Worm (Caenorhabditis elegans) whole organism, young adult: ENCODE data around the gene F08B4.8.

Source experiments
- D2030.7 ChIP-seq: fragments of 200-800 bp; sonication (Bioruptor generic); IDR thresholded peaks from 2 replicates; pipeline ENCODE4 v1.3.6; 2022; ENCODE audit warnings: missing genetic modification reagents, missing genetic modification characterization, missing compliant biosample characterization
- F10E7.11 ChIP-seq: sonication (generic microtip); optimal IDR thresholded peaks from 2 replicates; lab custom pipeline; 2017; ENCODE audit warnings: mild to moderate bottlenecking, missing genetic modification characterization, moderate library complexity, missing compliant biosample characterization
- F49E8.2 ChIP-seq: sonication (generic microtip); optimal IDR thresholded peaks from 3 replicates; lab custom pipeline; 2017; ENCODE audit warnings: missing genetic modification characterization, mild to moderate bottlenecking, missing compliant biosample characterization, antibody characterized with exemption, moderate library complexity; ENCODE audit not compliant: insufficient read depth
- T26A5.8 ChIP-seq: sonication (generic microtip); optimal IDR thresholded peaks from 2 replicates; lab custom pipeline; 2016; ENCODE audit warnings: missing genetic modification characterization, missing compliant biosample characterization
- Y53G8AR.9 ChIP-seq: fragments of 200-800 bp; sonication (Bioruptor generic); conservative IDR thresholded peaks from 2 replicates; pipeline ENCODE4 v1.3.6; 2022; ENCODE audit warnings: missing genetic modification reagents, missing genetic modification characterization, missing compliant biosample characterization
- ama-1 ChIP-seq, 3 experiments: fragments of 150-350 bp in 1 of 3; sonication (generic microtip) in 2 of 3; optimal IDR thresholded peaks; 2 replicates each; lab custom pipeline; 2014 to 2018; ENCODE audit warnings: missing biosample characterization in 2 of 3, missing genetic modification characterization in 2 of 3, missing genetic modification reagents in 2 of 3
- bed-1 ChIP-seq: fragments of 200-800 bp; sonication (Bioruptor generic); IDR thresholded peaks from 2 replicates; pipeline ENCODE4 v1.3.6; 2022; ENCODE audit warnings: missing genetic modification reagents, missing genetic modification characterization, missing compliant biosample characterization
- cebp-1 ChIP-seq, 2 experiments: fragments of 200-800 bp in 1 of 2; sonication (Bioruptor generic) in 1 of 2; sonication (generic microtip) in 1 of 2; IDR thresholded peaks in 1 of 2; optimal IDR thresholded peaks in 1 of 2; 2 replicates each; pipeline versions ENCODE4 v1.3.6 to Lab custom; 2017 to 2022; ENCODE audit warnings: missing compliant biosample characterization in 2 of 2, missing genetic modification characterization in 2 of 2, mild to moderate bottlenecking in 1 of 2, missing genetic modification reagents in 1 of 2, moderate library complexity in 1 of 2
- die-1 ChIP-seq: sonication (generic microtip); optimal IDR thresholded peaks from 2 replicates; lab custom pipeline; 2016; ENCODE audit warnings: missing genotype, mild to moderate bottlenecking, missing genetic modification characterization, missing compliant biosample characterization
- dpl-1 ChIP-seq: fragments of 150-350 bp; optimal IDR thresholded peaks from 2 replicates; lab custom pipeline; 2014; ENCODE audit warnings: missing biosample characterization, missing genetic modification reagents, missing genetic modification characterization
- egl-18 ChIP-seq: fragments of 200-800 bp; sonication (Bioruptor generic); IDR thresholded peaks from 2 replicates; pipeline ENCODE4 v1.3.6; 2022; ENCODE audit warnings: missing genetic modification reagents, missing genetic modification characterization, missing compliant biosample characterization
- egrh-3 ChIP-seq: fragments of 200-800 bp; sonication (Bioruptor generic); IDR thresholded peaks from 2 replicates; pipeline ENCODE4 v1.3.6; 2022; ENCODE audit warnings: missing genetic modification reagents, missing genetic modification characterization, missing compliant biosample characterization
- fkh-3 ChIP-seq: sonication (generic microtip); optimal IDR thresholded peaks from 2 replicates; lab custom pipeline; 2016; ENCODE audit warnings: mild to moderate bottlenecking, missing genetic modification characterization, missing compliant biosample characterization
- hsf-1 ChIP-seq: fragments of 200-800 bp; sonication (Bioruptor generic); IDR thresholded peaks from 2 replicates; pipeline ENCODE4 v1.3.6; 2022; ENCODE audit warnings: missing genetic modification reagents, missing genetic modification characterization, missing compliant biosample characterization
- lsl-1 ChIP-seq: fragments of 200-800 bp; sonication (Bioruptor generic); optimal IDR thresholded peaks from 2 replicates; lab custom pipeline; 2018; ENCODE audit warnings: mild to moderate bottlenecking, missing genetic modification characterization, moderate library complexity, missing compliant biosample characterization
- lsy-27 ChIP-seq: sonication (generic microtip); optimal IDR thresholded peaks from 2 replicates; lab custom pipeline; 2017; ENCODE audit warnings: missing genetic modification characterization, mild to moderate bottlenecking, missing compliant biosample characterization, antibody characterized with exemption, missing genotype, borderline replicate concordance; ENCODE audit not compliant: insufficient read depth
- mel-28 ChIP-seq: sonication (generic microtip); optimal IDR thresholded peaks from 2 replicates; lab custom pipeline; 2016; ENCODE audit warnings: borderline replicate concordance, mild to moderate bottlenecking, missing genetic modification characterization, missing compliant biosample characterization
- mxl-1 ChIP-seq: sonication (generic microtip); optimal IDR thresholded peaks from 2 replicates; lab custom pipeline; 2016; ENCODE audit warnings: missing genetic modification characterization, missing compliant biosample characterization
- nfya-1 ChIP-seq: sonication (generic microtip); optimal IDR thresholded peaks from 2 replicates; lab custom pipeline; 2017; ENCODE audit warnings: antibody characterized with exemption, missing compliant biosample characterization, missing genetic modification characterization, borderline replicate concordance; ENCODE audit not compliant: insufficient read depth
- nhr-120 ChIP-seq: fragments of 200-800 bp; sonication (Bioruptor generic); IDR thresholded peaks from 2 replicates; pipeline ENCODE4 v1.3.6; 2022; ENCODE audit warnings: missing genetic modification characterization, missing compliant biosample characterization
- snpc-1.1 ChIP-seq: sonication (generic microtip); optimal IDR thresholded peaks from 2 replicates; lab custom pipeline; 2017; ENCODE audit warnings: missing genetic modification characterization, mild to moderate bottlenecking, missing compliant biosample characterization, antibody characterized with exemption, moderate library complexity, missing genotype, missing genetic modification reagents; ENCODE audit not compliant: insufficient read depth
- snpc-1.3 ChIP-seq: sonication (generic microtip); optimal IDR thresholded peaks from 2 replicates; lab custom pipeline; 2017; ENCODE audit warnings: missing genetic modification characterization, mild to moderate bottlenecking, missing compliant biosample characterization, antibody characterized with exemption, moderate library complexity, missing genotype, missing genetic modification reagents; ENCODE audit not compliant: insufficient read depth
- snpc-4 ChIP-seq, 5 experiments: fragments of 150-350 bp in 1 of 5; sonication (generic microtip) in 4 of 5; optimal IDR thresholded peaks; 2 replicates each; lab custom pipeline; 2014 to 2018; ENCODE audit warnings: missing genetic modification characterization in 5 of 5, missing biosample characterization in 3 of 5, antibody characterized with exemption in 2 of 5, mild to moderate bottlenecking in 2 of 5, missing compliant biosample characterization in 2 of 5, missing genotype in 2 of 5, moderate library complexity in 2 of 5, missing genetic modification reagents in 1 of 5
- tbx-9 ChIP-seq: sonication (generic microtip); optimal IDR thresholded peaks from 2 replicates; lab custom pipeline; 2016; ENCODE audit warnings: borderline replicate concordance, missing genetic modification characterization, inconsistent platforms, missing compliant biosample characterization
- zim-3 ChIP-seq: sonication (generic microtip); optimal IDR thresholded peaks from 2 replicates; lab custom pipeline; 2017; ENCODE audit warnings: mild to moderate bottlenecking, missing genetic modification characterization, moderate library complexity, missing compliant biosample characterization
- ztf-3 ChIP-seq: fragments of 200-800 bp; sonication (Bioruptor generic); optimal IDR thresholded peaks from 2 replicates; lab custom pipeline; 2018; ENCODE audit warnings: mild to moderate bottlenecking, missing genetic modification characterization, missing compliant biosample characterization

The F08B4.8 gene

ce11 chrIV:8667155-8667554 lies 10.2 kb upstream of the F08B4.8 start:
- peak; percentile 63; the same call in 1 of the 2 replicates for TF ChIP-seq egrh-3
- TF ChIP-seq, all 124 proteins: peak for 1; not testable (repeated sequence) for 123

ce11 chrIV:8668635-8669034 lies 8.8 kb upstream of the F08B4.8 start, which contains the start of gene cdh-5:
cdh-5 (plus strand) TSS chrIV:8668935.
- TF ChIP-seq T26A5.8 (tag; lab: Kevin White, UChicago), result no peak
- TF ChIP-seq fkh-3 (tag; lab: Kevin White, UChicago), result no peak
- no peak for TF ChIP-seq snpc-1.1
- no peak for TF ChIP-seq mel-28 (tag; lab: Kevin White, UChicago)

- TF ChIP-seq die-1 (tag; lab: Kevin White, UChicago), result no peak
- no peak for TF ChIP-seq F10E7.11 (tag; lab: Kevin White, UChicago)
- TF ChIP-seq cebp-1 (GFP tag; IDR thresholded peaks at IDR 0.05; lab: Robert Waterston, UW), result no peak
- TF ChIP-seq cebp-1 (tag; optimal IDR thresholded peaks at IDR 0.05; lab: Kevin White, UChicago), result no peak
- no peak for TF ChIP-seq snpc-1.3 (tag; lab: Kevin White, UChicago)
- TF ChIP-seq D2030.7, result no peak
- TF ChIP-seq ztf-3, result no peak
- TF ChIP-seq nhr-120 (GFP tag; lab: Robert Waterston, UW), result no peak
- no peak for TF ChIP-seq mxl-1 (tag; lab: Kevin White, UChicago)
Observed at ce11 chrIV:8673733-8674375, 3.5 kb upstream of the F08B4.8 start.

DNA sequence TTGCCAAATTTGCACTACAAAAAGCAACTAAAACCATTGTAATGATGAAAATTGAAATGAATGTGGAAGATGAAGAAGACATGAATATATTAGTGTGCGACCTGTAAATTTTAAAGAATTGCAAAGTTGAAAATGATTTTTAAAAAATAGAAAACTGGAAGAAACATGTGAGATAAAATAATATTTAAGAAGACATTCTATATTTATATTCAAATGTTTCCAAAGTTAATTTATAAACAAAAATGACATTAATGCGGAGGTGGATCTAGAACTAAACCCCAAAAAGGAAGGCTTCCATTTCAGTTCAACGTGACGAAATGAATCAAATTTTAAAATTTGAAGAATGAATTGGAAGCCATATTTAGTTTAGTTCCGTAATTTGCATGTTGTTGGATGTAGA lies 1.8 kb downstream of the F08B4.8 start, which contains the start of gene nlp-60:
nlp-60 (minus strand) TSS at position 101 of the 400 bp plus-strand sequence.
- TF ChIP-seq F10E7.11 (tag; lab: Kevin White, UChicago) (no peak), Y53G8AR.9 (GFP tag; lab: Robert Waterston, UW) (no peak), nfya-1 (tag; lab: Kevin White, UChicago) (no peak), lsl-1 (GFP tag; lab: Kevin White, UChicago) (no peak), dpl-1 (GFP tag; lab: Kevin White, UChicago) (no peak)

DNA sequence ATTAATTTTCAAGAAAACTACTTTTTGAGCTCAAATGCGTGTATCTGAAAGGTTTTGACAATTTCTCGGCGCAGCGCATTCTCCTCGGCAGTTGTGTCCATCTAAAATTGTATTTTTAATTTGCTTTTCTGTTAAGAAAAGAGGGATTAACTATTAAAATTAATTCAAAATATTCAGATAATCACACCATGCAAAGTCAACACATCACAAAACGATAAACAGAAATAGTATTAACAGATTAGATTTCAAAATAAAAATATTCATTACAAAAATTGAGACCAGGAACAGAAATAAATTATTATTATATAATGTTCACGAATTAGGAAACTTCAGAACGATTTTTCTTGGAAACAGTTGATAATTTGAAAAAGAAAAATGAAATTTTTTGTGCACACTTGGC lies 9.1 kb downstream of the F08B4.8 start, which contains the start of gene pole-2:
pole-2 (minus strand) TSS at position 101 of the 400 bp plus-strand sequence.
- TF ChIP-seq zim-3 (no peak), ama-1 (optimal IDR thresholded peaks at IDR 0.05; lab: Kevin White, UChicago) (no peak), ama-1 (GFP tag; optimal IDR thresholded peaks at IDR 0.05; lab: Kevin White, UChicago) (peak in 1 of 2 experiments; percentile 60), hsf-1 (GFP tag; lab: Robert Waterston, UW) (peak; percentile 16; the same call in 1 of the 2 replicates), lsy-27 (tag; lab: Kevin White, UChicago) (no peak), Y53G8AR.9 (GFP tag; lab: Robert Waterston, UW) (0 out of 2 replicates have a peak, but pooled peaks have one; percentile 40), egl-18 (GFP tag; lab: Robert Waterston, UW) (no peak), bed-1 (GFP tag; lab: Robert Waterston, UW) (no peak), snpc-4 (GFP tag; optimal IDR thresholded peaks at IDR 0.05; lab: Kevin White, UChicago) (no peak), snpc-4 (tag; optimal IDR thresholded peaks at IDR 0.05; lab: Kevin White, UChicago) (peak in 1 of 4 experiments; percentile 14), tbx-9 (tag; lab: Kevin White, UChicago) (no peak), F49E8.2 (peak; percentile 3)
